Worm (Caenorhabditis elegans) whole organism, late embryonic: ENCODE results near the gene M163.5.

Experiments
- ama-1 ChIP-seq: fragments of 150-350 bp; optimal IDR thresholded peaks from 2 replicates; lab custom pipeline; 2014
- ceh-19 ChIP-seq: fragments of 200-800 bp; sonication (Bioruptor generic); optimal IDR thresholded peaks from 2 replicates; lab custom pipeline; 2018; ENCODE audit warnings: mild to moderate bottlenecking, missing genetic modification characterization, missing compliant biosample characterization
- elt-2 ChIP-seq: sonication (generic microtip); optimal IDR thresholded peaks from 2 replicates; lab custom pipeline; 2016; ENCODE audit warnings: missing genetic modification reagents, missing genetic modification characterization, missing compliant biosample characterization
- pat-9 ChIP-seq: fragments of 200-800 bp; sonication (Bioruptor generic); optimal IDR thresholded peaks from 2 replicates; lab custom pipeline; 2018; ENCODE audit warnings: mild to moderate bottlenecking, missing genetic modification characterization, moderate library complexity, missing compliant biosample characterization
- pha-4 ChIP-seq: fragments of 150-350 bp; optimal IDR thresholded peaks from 2 replicates; lab custom pipeline; 2018; ENCODE audit warnings: missing biosample characterization, missing genetic modification reagents, missing genetic modification characterization

ce11 chrX:14444701-14445100 is 29.1 kb upstream of the M163.5 start, which contains the start of gene F23D12.4:
- TF ChIP-seq pha-4 (tag; lab: Kevin White, UChicago): no peak
- no peak for TF ChIP-seq ama-1 (lab: Kevin White, UChicago)
- no peak for TF ChIP-seq elt-2 (tag; lab: Kevin White, UChicago)
- TF ChIP-seq ceh-19 (GFP tag; lab: Kevin White, UChicago): no peak
- TF ChIP-seq pat-9 (tag; lab: Kevin White, UChicago): no peak
